Worm (Caenorhabditis elegans) whole organism, L4 larva: ENCODE data around the gene ZK353.3.
A peak's percentile ranks its signal among the peaks of the same experiment; 100 is the strongest.

Experiments
- F37D6.2 ChIP-seq: sonication (generic microtip); optimal IDR thresholded peaks from 2 replicates; lab custom pipeline; 2016; ENCODE audit warnings: mild to moderate bottlenecking, missing genetic modification characterization, missing compliant biosample characterization
- F44E2.7 ChIP-seq: fragments of 200-800 bp; sonication (Bioruptor generic); IDR thresholded peaks from 2 replicates; pipeline ENCODE4 v2.1.2; 2022; ENCODE audit warnings: missing genetic modification characterization, missing compliant biosample characterization
- R02D3.7 ChIP-seq: fragments of 150-350 bp; sonication (generic microtip); optimal IDR thresholded peaks from 3 replicates; lab custom pipeline; 2014; ENCODE audit warnings: missing biosample characterization, missing genetic modification characterization
- T20F7.1 ChIP-seq: fragments of 200-800 bp; sonication (Bioruptor generic); optimal IDR thresholded peaks from 2 replicates; lab custom pipeline; 2018; ENCODE audit warnings: mild to moderate bottlenecking, missing genetic modification characterization, missing compliant biosample characterization
- T26A8.4 ChIP-seq: fragments of 200-800 bp; sonication (Bioruptor generic); IDR thresholded peaks from 2 replicates; pipeline ENCODE4 v1.3.6; 2022; ENCODE audit warnings: missing genetic modification characterization, missing compliant biosample characterization
- ZK546.5 ChIP-seq, 2 experiments: sonication (generic microtip); optimal IDR thresholded peaks; 2 replicates each; lab custom pipeline; 2017; ENCODE audit warnings: missing biosample characterization in 2 of 2, missing genetic modification characterization in 2 of 2
- arid-1 ChIP-seq: fragments of 200-800 bp; sonication (Bioruptor generic); conservative IDR thresholded peaks from 2 replicates; pipeline ENCODE4 v1.3.6; 2022; ENCODE audit warnings: missing genetic modification reagents, missing genetic modification characterization, missing compliant biosample characterization
- ceh-28 ChIP-seq: fragments of 150-350 bp; optimal IDR thresholded peaks from 2 replicates; lab custom pipeline; 2014; ENCODE audit warnings: missing biosample characterization, missing genetic modification reagents, missing genetic modification characterization
- ceh-32 ChIP-seq: sonication (generic microtip); optimal IDR thresholded peaks from 2 replicates; lab custom pipeline; 2016; ENCODE audit warnings: mild to moderate bottlenecking, missing genetic modification characterization, missing compliant biosample characterization; ENCODE audit not compliant: poor library complexity
- daf-12 ChIP-seq: fragments of 150-350 bp; optimal IDR thresholded peaks from 2 replicates; lab custom pipeline; 2014; ENCODE audit warnings: missing biosample characterization, missing genetic modification reagents, missing genetic modification characterization
- daf-16 ChIP-seq, 3 experiments: sonication (generic microtip); optimal IDR thresholded peaks; 2 replicates each; lab custom pipeline; 2016 to 2017; ENCODE audit warnings: missing genetic modification characterization in 3 of 3, missing genetic modification reagents in 3 of 3, mild to moderate bottlenecking in 2 of 3, missing compliant biosample characterization in 2 of 3, missing biosample characterization in 1 of 3, moderate library complexity in 1 of 3
- dmd-6 ChIP-seq: fragments of 200-800 bp; sonication (Bioruptor generic); IDR thresholded peaks from 2 replicates; pipeline ENCODE4 v1.3.6; 2022; ENCODE audit warnings: missing genetic modification reagents, missing genetic modification characterization, missing compliant biosample characterization
- dmd-9 ChIP-seq: fragments of 200-800 bp; sonication (Bioruptor generic); IDR thresholded peaks from 2 replicates; pipeline ENCODE4 v1.3.6; 2022; ENCODE audit warnings: missing genetic modification reagents, missing genetic modification characterization, missing compliant biosample characterization
- dpl-1 ChIP-seq: fragments of 150-350 bp; optimal IDR thresholded peaks from 2 replicates; lab custom pipeline; 2014; ENCODE audit warnings: missing biosample characterization, missing genetic modification reagents, missing genetic modification characterization
- duxl-1 ChIP-seq: sonication (generic microtip); optimal IDR thresholded peaks from 2 replicates; lab custom pipeline; 2016; ENCODE audit warnings: mild to moderate bottlenecking, missing genetic modification characterization, moderate library complexity, missing compliant biosample characterization; ENCODE audit not compliant: poor library complexity
- egl-27 ChIP-seq: sonication (generic microtip); optimal IDR thresholded peaks from 3 replicates; lab custom pipeline; 2017; ENCODE audit warnings: missing biosample characterization, missing genetic modification reagents, missing genetic modification characterization
- fkh-10 ChIP-seq: fragments of 150-350 bp; optimal IDR thresholded peaks from 2 replicates; lab custom pipeline; 2014; ENCODE audit warnings: missing biosample characterization, missing genetic modification reagents, missing genetic modification characterization
- hlh-11 ChIP-seq: fragments of 200-800 bp; sonication (Bioruptor generic); optimal IDR thresholded peaks from 2 replicates; lab custom pipeline; 2018; ENCODE audit warnings: mild to moderate bottlenecking, missing genetic modification characterization, missing compliant biosample characterization
- hlh-30 ChIP-seq: sonication (generic microtip); optimal IDR thresholded peaks from 2 replicates; lab custom pipeline; 2017; ENCODE audit warnings: antibody characterized with exemption, mild to moderate bottlenecking, missing genetic modification characterization, missing compliant biosample characterization; ENCODE audit not compliant: insufficient read depth
- hmg-1.1 ChIP-seq: fragments of 200-800 bp; sonication (Bioruptor generic); IDR thresholded peaks from 2 replicates; pipeline ENCODE4 v1.3.6; 2022; ENCODE audit warnings: missing genetic modification reagents, missing genetic modification characterization, missing compliant biosample characterization
- lin-1 ChIP-seq: fragments of 200-800 bp; sonication (Bioruptor generic); IDR thresholded peaks from 2 replicates; pipeline ENCODE4 v1.3.6; 2022; ENCODE audit warnings: missing genetic modification reagents, missing genetic modification characterization, missing compliant biosample characterization
- lin-13 ChIP-seq: fragments of 150-350 bp; optimal IDR thresholded peaks from 2 replicates; lab custom pipeline; 2014; ENCODE audit warnings: missing biosample characterization, missing genetic modification reagents, missing genetic modification characterization
- lin-15B ChIP-seq: fragments of 150-350 bp; sonication (generic microtip); optimal IDR thresholded peaks from 3 replicates; lab custom pipeline; 2014; ENCODE audit warnings: missing biosample characterization, missing genetic modification characterization
- lir-3 ChIP-seq: sonication (generic microtip); optimal IDR thresholded peaks from 2 replicates; lab custom pipeline; 2016; ENCODE audit warnings: mild to moderate bottlenecking, missing genetic modification characterization, missing compliant biosample characterization
- madf-5 ChIP-seq, 2 experiments: fragments of 200-800 bp; sonication (Bioruptor generic); IDR thresholded peaks; 2 replicates each; pipeline ENCODE4 v1.3.6; 2022; ENCODE audit warnings: missing compliant biosample characterization in 2 of 2, missing genetic modification characterization in 2 of 2
- mdl-1 ChIP-seq, 2 experiments: fragments of 150-350 bp in 1 of 2; sonication (generic microtip) in 1 of 2; optimal IDR thresholded peaks; 2 replicates each; lab custom pipeline; 2014 to 2017; ENCODE audit warnings: missing biosample characterization in 2 of 2, missing genetic modification characterization in 2 of 2
- mes-2 ChIP-seq: sonication (generic microtip); optimal IDR thresholded peaks from 2 replicates; lab custom pipeline; 2016; ENCODE audit warnings: missing genotype, mild to moderate bottlenecking, missing genetic modification characterization, missing compliant biosample characterization; ENCODE audit not compliant: poor library complexity, severe bottlenecking
- mxl-2 ChIP-seq: fragments of 200-800 bp; sonication (Bioruptor generic); conservative IDR thresholded peaks from 2 replicates; pipeline ENCODE4 v1.3.6; 2022; ENCODE audit warnings: missing genetic modification reagents, missing genetic modification characterization, missing compliant biosample characterization
- mxl-3 ChIP-seq: fragments of 200-800 bp; sonication (Bioruptor generic); optimal IDR thresholded peaks from 2 replicates; lab custom pipeline; 2018; ENCODE audit warnings: mild to moderate bottlenecking, missing genetic modification characterization, missing compliant biosample characterization
- nhr-10 ChIP-seq: fragments of 150-350 bp; optimal IDR thresholded peaks from 2 replicates; lab custom pipeline; 2014; ENCODE audit warnings: missing biosample characterization, missing genetic modification characterization
- nhr-102 ChIP-seq: sonication (generic microtip); optimal IDR thresholded peaks from 2 replicates; lab custom pipeline; 2016; ENCODE audit warnings: mild to moderate bottlenecking, missing genetic modification characterization, moderate library complexity, missing compliant biosample characterization
- nhr-11 ChIP-seq: fragments of 150-350 bp; optimal IDR thresholded peaks from 2 replicates; lab custom pipeline; 2014; ENCODE audit warnings: missing biosample characterization, missing genetic modification characterization
- nhr-25 ChIP-seq: sonication (generic microtip); optimal IDR thresholded peaks from 2 replicates; lab custom pipeline; 2017; ENCODE audit warnings: missing genetic modification characterization, mild to moderate bottlenecking, missing compliant biosample characterization, antibody characterized with exemption, moderate library complexity, borderline replicate concordance; ENCODE audit not compliant: insufficient read depth
- nhr-28 ChIP-seq: fragments of 150-350 bp; optimal IDR thresholded peaks from 2 replicates; lab custom pipeline; 2014; ENCODE audit warnings: missing biosample characterization, missing genetic modification characterization
- nhr-6 ChIP-seq: fragments of 150-350 bp; optimal IDR thresholded peaks from 2 replicates; lab custom pipeline; 2014; ENCODE audit warnings: missing biosample characterization, missing genetic modification characterization
- nhr-77 ChIP-seq: fragments of 150-350 bp; optimal IDR thresholded peaks from 2 replicates; lab custom pipeline; 2014; ENCODE audit warnings: missing biosample characterization, missing genetic modification characterization
- pha-4 ChIP-seq, 2 experiments: fragments of 150-350 bp in 1 of 2; fragments of 200-800 bp in 1 of 2; sonication (Bioruptor generic) in 1 of 2; IDR thresholded peaks in 1 of 2; optimal IDR thresholded peaks in 1 of 2; 2 replicates each; pipeline versions ENCODE4 v1.3.6 to Lab custom; 2014 to 2022; ENCODE audit warnings: missing genetic modification characterization in 2 of 2, missing genetic modification reagents in 2 of 2, missing biosample characterization in 1 of 2, missing compliant biosample characterization in 1 of 2
- php-3 ChIP-seq: fragments of 200-800 bp; sonication (Bioruptor generic); IDR thresholded peaks from 2 replicates; pipeline ENCODE4 v1.3.6; 2022; ENCODE audit warnings: missing genetic modification reagents, missing genetic modification characterization, missing compliant biosample characterization
- pqm-1 ChIP-seq: sonication (generic microtip); optimal IDR thresholded peaks from 2 replicates; lab custom pipeline; 2017; ENCODE audit warnings: missing biosample characterization, missing genetic modification characterization
- rbr-2 ChIP-seq: sonication (generic microtip); optimal IDR thresholded peaks from 2 replicates; lab custom pipeline; 2016; ENCODE audit warnings: missing genotype, missing genetic modification characterization, missing compliant biosample characterization
- saeg-2 ChIP-seq: fragments of 200-800 bp; sonication (Bioruptor generic); IDR thresholded peaks from 2 replicates; pipeline ENCODE4 v1.3.6; 2022; ENCODE audit warnings: missing genetic modification reagents, missing genetic modification characterization, missing compliant biosample characterization
- sdz-12 ChIP-seq: fragments of 200-800 bp; sonication (Bioruptor generic); optimal IDR thresholded peaks from 2 replicates; lab custom pipeline; 2018; ENCODE audit warnings: mild to moderate bottlenecking, missing genetic modification characterization, missing compliant biosample characterization
- tra-1 ChIP-seq: fragments of 200-800 bp; sonication (Bioruptor generic); IDR thresholded peaks from 2 replicates; pipeline ENCODE4 v1.3.6; 2022; ENCODE audit warnings: missing genetic modification reagents, missing genetic modification characterization, missing compliant biosample characterization
- unc-62 ChIP-seq, 3 experiments: fragments of 150-350 bp in 1 of 3; sonication (generic microtip); optimal IDR thresholded peaks in 2 of 3; peaks in 1 of 3; 1 replicate in 1 of 3; 2 replicates in 2 of 3; lab custom pipeline; 2014 to 2017; ENCODE audit warnings: missing biosample characterization in 3 of 3, missing genetic modification characterization in 3 of 3, missing genetic modification reagents in 3 of 3, missing genotype in 1 of 3
- zip-2 ChIP-seq: fragments of 150-350 bp; optimal IDR thresholded peaks from 2 replicates; lab custom pipeline; 2014; ENCODE audit warnings: missing biosample characterization, missing genetic modification characterization

The ZK353.3 gene

ce11 chrIII:8356407-8356881, 39.3 kb upstream of the ZK353.3 start (continued):
- TF ChIP-seq saeg-2 (GFP tag; lab: Robert Waterston, UW) = no peak
- no peak for TF ChIP-seq ceh-32 (tag; lab: Kevin White, UChicago)
- peak; percentile 72 for TF ChIP-seq T20F7.1 (GFP tag; lab: Kevin White, UChicago)
- no peak for TF ChIP-seq nhr-10
- TF ChIP-seq zip-2 (tag; lab: Kevin White, UChicago) = no peak
- TF ChIP-seq egl-27 (tag; lab: Kevin White, UChicago) = no peak
- no peak for TF ChIP-seq F44E2.7

ce11 chrIII:8358213-8358672, 37.5 kb upstream of the ZK353.3 start, which contains the start of the genes R05D3.8 and rfp-1:
R05D3.8 (minus strand) TSS chrIII:8358327.
rfp-1 (plus strand) TSS chrIII:8358622.
- TF ChIP-seq nhr-6 (tag; lab: Kevin White, UChicago) (peak; percentile 88), lin-13 (GFP tag; lab: Kevin White, UChicago) (peak; percentile 88), F37D6.2 (tag; lab: Kevin White, UChicago) (peak; percentile 39), nhr-28 (tag; lab: Kevin White, UChicago) (peak; percentile 85), arid-1 (peak; percentile 67; the same call in 1 of the 2 replicates), nhr-11 (tag; lab: Kevin White, UChicago) (peak; percentile 89), mxl-3 (GFP tag; lab: Kevin White, UChicago) (peak; percentile 25), ceh-28 (no peak), unc-62 (GFP tag; optimal IDR thresholded peaks at IDR 0.05 in 1 of 2; lab: Kevin White, UChicago) (peak in 1 of 2 experiments; percentile 99), unc-62 (tag; optimal IDR thresholded peaks at IDR 0.05; lab: Kevin White, UChicago) (no peak), daf-16 (GFP tag; optimal IDR thresholded peaks at IDR 0.05; lab: Kevin White, UChicago) (no peak), daf-16 (tag; optimal IDR thresholded peaks at IDR 0.05; lab: Kevin White, UChicago) (peak; percentile 51), lir-3 (tag; lab: Kevin White, UChicago) (no peak), tra-1 (GFP tag; lab: Robert Waterston, UW) (0 out of 2 replicates have a peak, but pooled peaks have one; percentile 22), madf-5 (GFP tag; IDR thresholded peaks at IDR 0.05; lab: Robert Waterston, UW) (no peak), dpl-1 (GFP tag; lab: Kevin White, UChicago) (peak; percentile 87), sdz-12 (GFP tag; lab: Kevin White, UChicago) (no peak), mdl-1 (tag; optimal IDR thresholded peaks at IDR 0.05; lab: Kevin White, UChicago) (peak in 1 of 2 experiments; percentile 28), dmd-9 (GFP tag; lab: Robert Waterston, UW) (no peak), nhr-77 (tag; lab: Kevin White, UChicago) (peak; percentile 91), lin-1 (GFP tag; lab: Robert Waterston, UW) (0 out of 2 replicates have a peak, but pooled peaks have one; percentile 27), R02D3.7 (tag; lab: Kevin White, UChicago) (peak; percentile 97), T26A8.4 (peak; percentile 45; the same call in 1 of the 2 replicates), dmd-6 (peak; percentile 40), fkh-10 (GFP tag; lab: Kevin White, UChicago) (peak; percentile 36), mes-2 (tag; lab: Kevin White, UChicago) (peak; percentile 89), pqm-1 (peak; percentile 3), duxl-1 (peak; percentile 6), php-3 (GFP tag; lab: Robert Waterston, UW) (no peak), nhr-102 (tag; lab: Kevin White, UChicago) (no peak), zip-2 (tag; lab: Kevin White, UChicago) (no peak), hlh-30 (tag; lab: Kevin White, UChicago) (peak; percentile 84), hmg-1.1 (no peak; the same call in 1 of the 2 replicates), nhr-25 (tag; lab: Kevin White, UChicago) (peak; percentile 76), rbr-2 (peak; percentile 43), T20F7.1 (GFP tag; lab: Kevin White, UChicago) (peak; percentile 73), mxl-2 (GFP tag; lab: Robert Waterston, UW) (no peak), lin-15B (tag; lab: Kevin White, UChicago) (peak; percentile 49), pha-4 (GFP tag; IDR thresholded peaks at IDR 0.05; lab: Robert Waterston, UW) (no peak), pha-4 (tag; optimal IDR thresholded peaks at IDR 0.05; lab: Kevin White, UChicago) (peak; percentile 83), daf-12 (tag; lab: Kevin White, UChicago) (no peak), F44E2.7 (no peak), ZK546.5 (tag; optimal IDR thresholded peaks at IDR 0.05; lab: Kevin White, UChicago) (peak in 1 of 2 experiments; percentile 19), hlh-11 (peak; percentile 60)
